Fruit fly (Drosophila melanogaster): Measurements from ENCODE around the gene mia.

Gene mia

dm6 chr3R:5517002-5517875 is 33.7 kb downstream of the mia start, which contains the start of gene Itpr:
TSS of gene Itpr (plus strand) at chr3R:5517117.
- no peak for TF ChIP-seq Clk (GFP tag; optimal IDR thresholded peaks at IDR 0.05)
- TF ChIP-seq ovo (GFP tag; optimal IDR thresholded peaks at IDR 0.05) = peak; percentile 95
- peak; percentile 31 for TF ChIP-seq CG11617 (GFP tag; optimal IDR thresholded peaks at IDR 0.05)
- no peak for TF ChIP-seq CG1620 (GFP tag; optimal IDR thresholded peaks at IDR 0.05)
- peak; percentile 47 for TF ChIP-seq CG7045 (GFP tag; optimal IDR thresholded peaks at IDR 0.05)
- peak; percentile 63 for TF ChIP-seq CG12768 (GFP tag; optimal IDR thresholded peaks at IDR 0.05)
- peak; percentile 37 for TF ChIP-seq bab1 (GFP tag; optimal IDR thresholded peaks at IDR 0.05)
- TF ChIP-seq kay (GFP tag; ENCODE audit: borderline replicate concordance) = peak; percentile 69
- peak; percentile 23 for TF ChIP-seq pad (GFP tag; optimal IDR thresholded peaks at IDR 0.05)
- TF ChIP-seq CG33017 (tag; optimal IDR thresholded peaks at IDR 0.05) = no peak
- peak; percentile 68 to 77 for TF ChIP-seq cnc (optimal IDR thresholded peaks at IDR 0.05)
- no peak for TF ChIP-seq toe (GFP tag; optimal IDR thresholded peaks at IDR 0.05)
- peak; percentile 83 for TF ChIP-seq cic (GFP tag; optimal IDR thresholded peaks at IDR 0.05)
- peak; percentile 76 for TF ChIP-seq Mnt (GFP tag; optimal IDR thresholded peaks at IDR 0.05)
- no peak for TF ChIP-seq CG14711 (tag; optimal IDR thresholded peaks at IDR 0.05)
- TF ChIP-seq Crg-1 (GFP tag; optimal IDR thresholded peaks at IDR 0.05) = peak; percentile 14
- no peak for TF ChIP-seq CG7101 (tag; optimal IDR thresholded peaks at IDR 0.05)
- peak; percentile 68 for TF ChIP-seq tj (GFP tag; optimal IDR thresholded peaks at IDR 0.05)
- TF ChIP-seq CG5204 (GFP tag; optimal IDR thresholded peaks at IDR 0.05) = no peak
- no peak for TF ChIP-seq Hr96 (GFP tag; optimal IDR thresholded peaks at IDR 0.05)

- TF ChIP-seq CG5204 (GFP tag; optimal IDR thresholded peaks at IDR 0.05) = no peak
- TF ChIP-seq tj (GFP tag; optimal IDR thresholded peaks at IDR 0.05) = no peak
- TF ChIP-seq CG33017 (tag; optimal IDR thresholded peaks at IDR 0.05) = no peak
- no peak for TF ChIP-seq pad (GFP tag; optimal IDR thresholded peaks at IDR 0.05)
- no peak for TF ChIP-seq CG12768 (GFP tag; optimal IDR thresholded peaks at IDR 0.05)
- TF ChIP-seq bab1 (GFP tag; optimal IDR thresholded peaks at IDR 0.05) = no peak
- TF ChIP-seq CG14711 (tag; optimal IDR thresholded peaks at IDR 0.05) = no peak
- no peak for TF ChIP-seq ovo (GFP tag; optimal IDR thresholded peaks at IDR 0.05)
- TF ChIP-seq cic (GFP tag; optimal IDR thresholded peaks at IDR 0.05) = no peak
These were observed 34.4 kb downstream of the mia start for dm6 chr3R:5516582-5517001.

- TF ChIP-seq CG33017 (tag; optimal IDR thresholded peaks at IDR 0.05) (no peak), CG7101 (tag; optimal IDR thresholded peaks at IDR 0.05) (no peak), Crg-1 (GFP tag; optimal IDR thresholded peaks at IDR 0.05) (no peak), Clk (GFP tag; optimal IDR thresholded peaks at IDR 0.05) (no peak), tj (GFP tag; optimal IDR thresholded peaks at IDR 0.05) (no peak), CG12768 (GFP tag; optimal IDR thresholded peaks at IDR 0.05) (no peak), Hr96 (GFP tag; optimal IDR thresholded peaks at IDR 0.05) (no peak), CG1620 (GFP tag; optimal IDR thresholded peaks at IDR 0.05) (no peak), cnc (optimal IDR thresholded peaks at IDR 0.05) (no peak), CG11617 (GFP tag; optimal IDR thresholded peaks at IDR 0.05) (no peak), pad (GFP tag; optimal IDR thresholded peaks at IDR 0.05) (no peak), toe (GFP tag; optimal IDR thresholded peaks at IDR 0.05) (no peak), kay (GFP tag; ENCODE audit: borderline replicate concordance) (no peak), CG14711 (tag; optimal IDR thresholded peaks at IDR 0.05) (no peak), bab1 (GFP tag; optimal IDR thresholded peaks at IDR 0.05) (no peak), Mnt (GFP tag; optimal IDR thresholded peaks at IDR 0.05) (no peak), cic (GFP tag; optimal IDR thresholded peaks at IDR 0.05) (no peak), ovo (GFP tag; optimal IDR thresholded peaks at IDR 0.05) (no peak)
These were observed 36.2 kb downstream of the mia start for dm6 chr3R:5514759-5515158.

- no peak for TF ChIP-seq Clk (GFP tag; optimal IDR thresholded peaks at IDR 0.05)
- TF ChIP-seq Crg-1 (GFP tag; optimal IDR thresholded peaks at IDR 0.05) = no peak
- no peak for TF ChIP-seq bab1 (GFP tag; optimal IDR thresholded peaks at IDR 0.05)
- no peak for TF ChIP-seq CG5204 (GFP tag; optimal IDR thresholded peaks at IDR 0.05)
- no peak for TF ChIP-seq CG14711 (tag; optimal IDR thresholded peaks at IDR 0.05)
- no peak for TF ChIP-seq pad (GFP tag; optimal IDR thresholded peaks at IDR 0.05)
- TF ChIP-seq Mnt (GFP tag; optimal IDR thresholded peaks at IDR 0.05) = no peak
- no peak for TF ChIP-seq kay (GFP tag; ENCODE audit: borderline replicate concordance)
- TF ChIP-seq ovo (GFP tag; optimal IDR thresholded peaks at IDR 0.05) = no peak
- TF ChIP-seq cic (GFP tag; optimal IDR thresholded peaks at IDR 0.05) = peak; percentile 53
- TF ChIP-seq CG12768 (GFP tag; optimal IDR thresholded peaks at IDR 0.05) = peak; percentile 6
These were observed 47.1 kb downstream of the mia start for dm6 chr3R:5503789-5504387.

- no peak for TF ChIP-seq Crg-1 (GFP tag; optimal IDR thresholded peaks at IDR 0.05)
- TF ChIP-seq CG5204 (GFP tag; optimal IDR thresholded peaks at IDR 0.05) = no peak
- TF ChIP-seq cic (GFP tag; optimal IDR thresholded peaks at IDR 0.05) = no peak
- TF ChIP-seq Mnt (GFP tag; optimal IDR thresholded peaks at IDR 0.05) = no peak
- TF ChIP-seq tj (GFP tag; optimal IDR thresholded peaks at IDR 0.05) = no peak
- no peak for TF ChIP-seq CG1620 (GFP tag; optimal IDR thresholded peaks at IDR 0.05)
- TF ChIP-seq ovo (GFP tag; optimal IDR thresholded peaks at IDR 0.05) = no peak
- TF ChIP-seq toe (GFP tag; optimal IDR thresholded peaks at IDR 0.05) = no peak
- no peak for TF ChIP-seq Clk (GFP tag; optimal IDR thresholded peaks at IDR 0.05)
- no peak for TF ChIP-seq CG7101 (tag; optimal IDR thresholded peaks at IDR 0.05)
- no peak for TF ChIP-seq CG12768 (GFP tag; optimal IDR thresholded peaks at IDR 0.05)
- TF ChIP-seq bab1 (GFP tag; optimal IDR thresholded peaks at IDR 0.05) = no peak
- TF ChIP-seq CG11617 (GFP tag; optimal IDR thresholded peaks at IDR 0.05) = no peak
- TF ChIP-seq CG14711 (tag; optimal IDR thresholded peaks at IDR 0.05) = no peak
- no peak for TF ChIP-seq Hr96 (GFP tag; optimal IDR thresholded peaks at IDR 0.05)
- no peak for TF ChIP-seq CG33017 (tag; optimal IDR thresholded peaks at IDR 0.05)
These were observed 48.3 kb downstream of the mia start, which contains the start of gene NKCC for dm6 chr3R:5502646-5503045. TSS of gene NKCC (minus strand) at chr3R:5502702.

Data from whole organism, adult.